Worm (Caenorhabditis elegans) whole organism, L4 larva: Measurements from ENCODE around the gene W07G1.1.

Source experiments
- D1046.2 ChIP-seq: fragments of 200-800 bp; sonication (Bioruptor generic); IDR thresholded peaks from 2 replicates; pipeline ENCODE4 v1.3.6; 2022; ENCODE audit warnings: missing genetic modification characterization, missing compliant biosample characterization
- F26F4.8 ChIP-seq: fragments of 200-800 bp; sonication (Bioruptor generic); conservative IDR thresholded peaks from 2 replicates; pipeline ENCODE4 v1.3.6; 2022; ENCODE audit warnings: missing genetic modification characterization, missing compliant biosample characterization
- F37D6.2 ChIP-seq: sonication (generic microtip); optimal IDR thresholded peaks from 2 replicates; lab custom pipeline; 2016; ENCODE audit warnings: mild to moderate bottlenecking, missing genetic modification characterization, missing compliant biosample characterization
- F49E8.2 ChIP-seq: sonication (generic microtip); optimal IDR thresholded peaks from 2 replicates; lab custom pipeline; 2016; ENCODE audit warnings: missing compliant biosample characterization, mild to moderate bottlenecking, missing genetic modification characterization, borderline replicate concordance
- Y75B8A.6 ChIP-seq: fragments of 200-800 bp; sonication (Bioruptor generic); IDR thresholded peaks from 2 replicates; pipeline ENCODE4 v1.3.6; 2022; ENCODE audit warnings: missing genetic modification reagents, missing genetic modification characterization, missing compliant biosample characterization
- ZK546.5 ChIP-seq, 2 experiments: sonication (generic microtip); optimal IDR thresholded peaks; 2 replicates each; lab custom pipeline; 2017; ENCODE audit warnings: missing biosample characterization in 2 of 2, missing genetic modification characterization in 2 of 2
- aha-1 ChIP-seq: fragments of 150-350 bp; peaks from one replicate; lab custom pipeline; 2014; ENCODE audit warnings: missing biosample characterization, missing genetic modification characterization
- aly-2 ChIP-seq: sonication (generic microtip); optimal IDR thresholded peaks from 2 replicates; lab custom pipeline; 2018; ENCODE audit warnings: missing biosample characterization, missing genetic modification characterization
- ceh-20 ChIP-seq: fragments of 200-800 bp; sonication (Bioruptor generic); IDR thresholded peaks from 2 replicates; pipeline ENCODE4 v1.3.6; 2022; ENCODE audit warnings: missing genetic modification reagents, missing genetic modification characterization, missing compliant biosample characterization
- ctbp-1 ChIP-seq: fragments of 200-800 bp; sonication (Bioruptor generic); IDR thresholded peaks from 2 replicates; pipeline ENCODE4 v1.3.6; 2022; ENCODE audit warnings: missing genetic modification reagents, missing genetic modification characterization, missing compliant biosample characterization
- daf-12 ChIP-seq: fragments of 150-350 bp; optimal IDR thresholded peaks from 2 replicates; lab custom pipeline; 2014; ENCODE audit warnings: missing biosample characterization, missing genetic modification reagents, missing genetic modification characterization
- daf-16 ChIP-seq, 3 experiments: sonication (generic microtip); optimal IDR thresholded peaks; 2 replicates each; lab custom pipeline; 2016 to 2017; ENCODE audit warnings: missing genetic modification characterization in 3 of 3, missing genetic modification reagents in 3 of 3, mild to moderate bottlenecking in 2 of 3, missing compliant biosample characterization in 2 of 3, missing biosample characterization in 1 of 3, moderate library complexity in 1 of 3
- dmd-6 ChIP-seq: fragments of 200-800 bp; sonication (Bioruptor generic); IDR thresholded peaks from 2 replicates; pipeline ENCODE4 v1.3.6; 2022; ENCODE audit warnings: missing genetic modification reagents, missing genetic modification characterization, missing compliant biosample characterization
- dmd-8 ChIP-seq: fragments of 200-800 bp; sonication (Bioruptor generic); IDR thresholded peaks from 2 replicates; pipeline ENCODE4 v1.3.6; 2022; ENCODE audit warnings: missing genetic modification characterization, missing compliant biosample characterization
- dpl-1 ChIP-seq: fragments of 150-350 bp; optimal IDR thresholded peaks from 2 replicates; lab custom pipeline; 2014; ENCODE audit warnings: missing biosample characterization, missing genetic modification reagents, missing genetic modification characterization
- duxl-1 ChIP-seq: sonication (generic microtip); optimal IDR thresholded peaks from 2 replicates; lab custom pipeline; 2016; ENCODE audit warnings: mild to moderate bottlenecking, missing genetic modification characterization, moderate library complexity, missing compliant biosample characterization; ENCODE audit not compliant: poor library complexity
- dve-1 ChIP-seq: sonication (generic microtip); optimal IDR thresholded peaks from 2 replicates; lab custom pipeline; 2017; ENCODE audit warnings: antibody characterized with exemption, mild to moderate bottlenecking, missing genetic modification characterization, missing compliant biosample characterization; ENCODE audit not compliant: insufficient read depth
- fkh-10 ChIP-seq: fragments of 150-350 bp; optimal IDR thresholded peaks from 2 replicates; lab custom pipeline; 2014; ENCODE audit warnings: missing biosample characterization, missing genetic modification reagents, missing genetic modification characterization
- hif-1 ChIP-seq, 2 experiments: sonication (generic microtip); optimal IDR thresholded peaks; 2 replicates each; lab custom pipeline; 2016 to 2017; ENCODE audit warnings: missing compliant biosample characterization in 2 of 2, missing genetic modification characterization in 2 of 2, missing genetic modification reagents in 2 of 2, missing genotype in 2 of 2, mild to moderate bottlenecking in 1 of 2
- hlh-11 ChIP-seq: fragments of 200-800 bp; sonication (Bioruptor generic); optimal IDR thresholded peaks from 2 replicates; lab custom pipeline; 2018; ENCODE audit warnings: mild to moderate bottlenecking, missing genetic modification characterization, missing compliant biosample characterization
- hlh-30 ChIP-seq: sonication (generic microtip); optimal IDR thresholded peaks from 2 replicates; lab custom pipeline; 2017; ENCODE audit warnings: antibody characterized with exemption, mild to moderate bottlenecking, missing genetic modification characterization, missing compliant biosample characterization; ENCODE audit not compliant: insufficient read depth
- lim-7 ChIP-seq: fragments of 200-800 bp; sonication (Bioruptor generic); IDR thresholded peaks from 2 replicates; pipeline ENCODE4 v1.3.6; 2022; ENCODE audit warnings: missing genetic modification characterization, missing compliant biosample characterization
- lin-13 ChIP-seq: fragments of 150-350 bp; optimal IDR thresholded peaks from 2 replicates; lab custom pipeline; 2014; ENCODE audit warnings: missing biosample characterization, missing genetic modification reagents, missing genetic modification characterization
- lin-38 ChIP-seq: fragments of 200-800 bp; sonication (Bioruptor generic); IDR thresholded peaks from 2 replicates; pipeline ENCODE4 v1.3.6; 2022; ENCODE audit warnings: missing genetic modification reagents, missing genetic modification characterization, missing compliant biosample characterization
- lir-3 ChIP-seq: sonication (generic microtip); optimal IDR thresholded peaks from 2 replicates; lab custom pipeline; 2016; ENCODE audit warnings: mild to moderate bottlenecking, missing genetic modification characterization, missing compliant biosample characterization
- lsy-2 ChIP-seq, 2 experiments: fragments of 150-350 bp in 1 of 2; sonication (generic microtip) in 1 of 2; optimal IDR thresholded peaks; 2 replicates each; lab custom pipeline; 2014 to 2017; ENCODE audit warnings: missing biosample characterization in 2 of 2, missing genetic modification characterization in 2 of 2
- mdl-1 ChIP-seq, 2 experiments: fragments of 150-350 bp in 1 of 2; sonication (generic microtip) in 1 of 2; optimal IDR thresholded peaks; 2 replicates each; lab custom pipeline; 2014 to 2017; ENCODE audit warnings: missing biosample characterization in 2 of 2, missing genetic modification characterization in 2 of 2
- mep-1 ChIP-seq: fragments of 150-350 bp; sonication (generic microtip); optimal IDR thresholded peaks from 3 replicates; lab custom pipeline; 2014; ENCODE audit warnings: missing biosample characterization, missing genetic modification characterization
- mes-2 ChIP-seq: sonication (generic microtip); optimal IDR thresholded peaks from 2 replicates; lab custom pipeline; 2016; ENCODE audit warnings: missing genotype, mild to moderate bottlenecking, missing genetic modification characterization, missing compliant biosample characterization; ENCODE audit not compliant: poor library complexity, severe bottlenecking
- mxl-2 ChIP-seq: fragments of 200-800 bp; sonication (Bioruptor generic); conservative IDR thresholded peaks from 2 replicates; pipeline ENCODE4 v1.3.6; 2022; ENCODE audit warnings: missing genetic modification reagents, missing genetic modification characterization, missing compliant biosample characterization
- nhr-11 ChIP-seq: fragments of 150-350 bp; optimal IDR thresholded peaks from 2 replicates; lab custom pipeline; 2014; ENCODE audit warnings: missing biosample characterization, missing genetic modification characterization
- nhr-237 ChIP-seq: sonication (generic microtip); optimal IDR thresholded peaks from 2 replicates; lab custom pipeline; 2017; ENCODE audit warnings: missing biosample characterization, missing genetic modification characterization
- nhr-25 ChIP-seq: sonication (generic microtip); optimal IDR thresholded peaks from 2 replicates; lab custom pipeline; 2017; ENCODE audit warnings: missing genetic modification characterization, mild to moderate bottlenecking, missing compliant biosample characterization, antibody characterized with exemption, moderate library complexity, borderline replicate concordance; ENCODE audit not compliant: insufficient read depth
- nhr-41 ChIP-seq: fragments of 200-800 bp; sonication (Bioruptor generic); IDR thresholded peaks from 2 replicates; pipeline ENCODE4 v1.3.6; 2022; ENCODE audit warnings: missing genetic modification reagents, missing genetic modification characterization, missing compliant biosample characterization
- nhr-42 ChIP-seq: fragments of 200-800 bp; sonication (Bioruptor generic); IDR thresholded peaks from 2 replicates; pipeline ENCODE4 v1.3.6; 2022; ENCODE audit warnings: missing genetic modification characterization, missing compliant biosample characterization
- pha-4 ChIP-seq, 2 experiments: fragments of 150-350 bp in 1 of 2; fragments of 200-800 bp in 1 of 2; sonication (Bioruptor generic) in 1 of 2; IDR thresholded peaks in 1 of 2; optimal IDR thresholded peaks in 1 of 2; 2 replicates each; pipeline versions ENCODE4 v1.3.6 to Lab custom; 2014 to 2022; ENCODE audit warnings: missing genetic modification characterization in 2 of 2, missing genetic modification reagents in 2 of 2, missing biosample characterization in 1 of 2, missing compliant biosample characterization in 1 of 2
- set-16 ChIP-seq: fragments of 200-800 bp; sonication (Bioruptor generic); IDR thresholded peaks from 2 replicates; pipeline ENCODE4 v1.3.6; 2022; ENCODE audit warnings: missing genetic modification reagents, missing genetic modification characterization, missing compliant biosample characterization
- skn-1 ChIP-seq: fragments of 150-350 bp; optimal IDR thresholded peaks from 2 replicates; lab custom pipeline; 2014; ENCODE audit warnings: missing biosample characterization, missing genetic modification characterization
- snpc-1.2 ChIP-seq: fragments of 200-800 bp; sonication (Bioruptor generic); IDR thresholded peaks from 2 replicates; pipeline ENCODE4 v1.3.6; 2022; ENCODE audit warnings: missing genetic modification reagents, missing genetic modification characterization, missing compliant biosample characterization
- snpc-4 ChIP-seq: fragments of 150-350 bp; optimal IDR thresholded peaks from 2 replicates; lab custom pipeline; 2014; ENCODE audit warnings: missing biosample characterization, missing genetic modification characterization
- spr-1 ChIP-seq: sonication (generic microtip); optimal IDR thresholded peaks from 2 replicates; lab custom pipeline; 2016; ENCODE audit warnings: mild to moderate bottlenecking, missing genetic modification characterization, missing compliant biosample characterization
- spr-3 ChIP-seq: fragments of 200-800 bp; sonication (Bioruptor generic); optimal IDR thresholded peaks from 2 replicates; lab custom pipeline; 2018; ENCODE audit warnings: mild to moderate bottlenecking, missing genetic modification characterization, missing compliant biosample characterization
- tra-1 ChIP-seq: fragments of 200-800 bp; sonication (Bioruptor generic); IDR thresholded peaks from 2 replicates; pipeline ENCODE4 v1.3.6; 2022; ENCODE audit warnings: missing genetic modification reagents, missing genetic modification characterization, missing compliant biosample characterization
- unc-130 ChIP-seq: sonication (generic microtip); optimal IDR thresholded peaks from 2 replicates; lab custom pipeline; 2016; ENCODE audit warnings: missing genetic modification reagents, missing genetic modification characterization, missing compliant biosample characterization
- zfp-3 ChIP-seq: fragments of 200-800 bp; sonication (Bioruptor generic); conservative IDR thresholded peaks from 2 replicates; pipeline ENCODE4 v1.3.6; 2022; ENCODE audit warnings: missing genetic modification reagents, missing genetic modification characterization, missing compliant biosample characterization
- ztf-11 ChIP-seq: fragments of 150-350 bp; optimal IDR thresholded peaks from 2 replicates; lab custom pipeline; 2014; ENCODE audit warnings: missing biosample characterization, missing genetic modification characterization

W07G1.1 gene

DNA sequence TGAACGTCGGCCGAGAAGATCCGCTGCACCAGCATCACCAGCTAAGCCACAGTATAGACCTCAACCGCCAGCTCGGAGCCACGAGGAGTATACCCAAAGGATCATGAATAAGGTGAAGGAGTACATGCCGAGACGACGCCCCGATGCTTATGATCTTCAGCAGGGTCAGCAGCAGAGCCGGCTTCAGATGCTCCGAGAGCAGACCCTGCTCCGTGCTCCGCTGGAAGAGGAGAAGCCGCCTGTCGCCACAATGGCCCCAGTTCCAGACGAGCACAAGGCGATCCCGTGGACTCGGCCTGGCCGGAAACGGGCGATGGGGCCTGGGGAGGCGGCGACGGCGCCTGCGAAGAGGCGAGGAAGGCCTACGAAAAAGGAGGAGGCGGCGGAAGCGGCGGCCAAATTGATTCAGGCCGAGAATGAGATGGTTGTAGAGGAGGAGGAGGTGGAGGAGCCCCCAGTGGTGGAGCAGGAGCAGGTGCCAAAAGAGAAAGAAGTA, 43.1 kb downstream of the W07G1.1 start:
- TF ChIP-seq snpc-1.2 (no peak), nhr-42 (GFP tag; lab: Robert Waterston, UW) (0 out of 2 replicates have a peak, but pooled peaks have one; percentile 50), aha-1 (tag; lab: Kevin White, UChicago) (no peak), lir-3 (tag; lab: Kevin White, UChicago) (no peak), lin-13 (GFP tag; lab: Kevin White, UChicago) (no peak), Y75B8A.6 (GFP tag; lab: Robert Waterston, UW) (no peak), ztf-11 (tag; lab: Kevin White, UChicago) (no peak), set-16 (GFP tag; lab: Robert Waterston, UW) (peak; percentile 98), snpc-4 (no peak), nhr-25 (tag; lab: Kevin White, UChicago) (no peak)
- TF ChIP-seq, all 104 proteins: peak for 2

DNA sequence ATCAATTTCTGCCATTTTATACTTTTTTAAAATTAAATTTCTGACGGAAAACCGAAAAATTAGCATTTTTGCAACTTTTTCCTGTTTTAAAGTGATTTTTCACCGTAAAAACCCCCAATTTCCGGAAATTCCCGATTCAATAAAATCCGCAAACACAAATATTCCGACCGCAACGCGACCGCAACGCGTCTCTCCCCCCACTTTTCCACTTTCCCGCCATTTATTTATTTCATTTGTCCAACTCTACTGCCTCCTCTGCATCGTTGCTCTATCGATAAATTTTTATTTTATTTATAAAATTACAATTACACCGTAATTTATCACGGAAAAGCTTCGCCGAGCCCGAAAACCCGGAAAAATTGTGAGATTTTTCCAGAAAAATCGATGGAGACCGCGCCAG, 51.2 kb downstream of the W07G1.1 start, which contains the start of gene mcd-1:
mcd-1 (plus strand) TSS at position 267 of the 400 bp plus-strand sequence.
- TF ChIP-seq F49E8.2 (no peak), duxl-1 (tag; lab: Kevin White, UChicago) (no peak), dmd-6 (peak; percentile 29; the same call in 1 of the 2 replicates), F26F4.8 (GFP tag; lab: Robert Waterston, UW) (no peak), mdl-1 (tag; optimal IDR thresholded peaks at IDR 0.05; lab: Kevin White, UChicago) (no peak), aly-2 (tag; lab: Kevin White, UChicago) (no peak), ceh-20 (0 out of 2 replicates have a peak, but pooled peaks have one; percentile 20), lin-13 (GFP tag; lab: Kevin White, UChicago) (peak; percentile 16), mxl-2 (GFP tag; lab: Robert Waterston, UW) (no peak), mep-1 (tag; lab: Kevin White, UChicago) (peak; percentile 56), ZK546.5 (tag; optimal IDR thresholded peaks at IDR 0.05; lab: Kevin White, UChicago) (no peak), nhr-41 (GFP tag; lab: Robert Waterston, UW) (no peak), Y75B8A.6 (GFP tag; lab: Robert Waterston, UW) (no peak), F37D6.2 (tag; lab: Kevin White, UChicago) (peak; percentile 22), lim-7 (GFP tag; lab: Robert Waterston, UW) (no peak), fkh-10 (peak; percentile 5), daf-16 (GFP tag; optimal IDR thresholded peaks at IDR 0.05; lab: Kevin White, UChicago) (no peak), daf-16 (tag; optimal IDR thresholded peaks at IDR 0.05; lab: Kevin White, UChicago) (peak; percentile 23), spr-1 (tag; lab: Kevin White, UChicago) (no peak), mes-2 (peak; percentile 71), D1046.2 (GFP tag; lab: Robert Waterston, UW) (no peak), lsy-2 (tag; optimal IDR thresholded peaks at IDR 0.05; lab: Kevin White, UChicago) (peak in 1 of 2 experiments; percentile 83), spr-3 (GFP tag; lab: Kevin White, UChicago) (no peak), tra-1 (GFP tag; lab: Robert Waterston, UW) (no peak), dpl-1 (GFP tag; lab: Kevin White, UChicago) (peak; percentile 78), pha-4 (GFP tag; IDR thresholded peaks at IDR 0.05; lab: Robert Waterston, UW) (no peak), pha-4 (tag; optimal IDR thresholded peaks at IDR 0.05; lab: Kevin White, UChicago) (peak; percentile 1), dve-1 (tag; lab: Kevin White, UChicago) (peak; percentile 62), hlh-30 (tag; lab: Kevin White, UChicago) (peak; percentile 43), lin-38 (GFP tag; lab: Robert Waterston, UW) (peak; percentile 84), lir-3 (tag; lab: Kevin White, UChicago) (no peak), nhr-237 (tag; lab: Kevin White, UChicago) (no peak), daf-12 (tag; lab: Kevin White, UChicago) (no peak), skn-1 (tag; lab: Kevin White, UChicago) (no peak), ctbp-1 (0 out of 2 replicates have a peak, but pooled peaks have one; percentile 22), hlh-11 (tag; lab: Kevin White, UChicago) (peak; percentile 19), nhr-11 (tag; lab: Kevin White, UChicago) (no peak), hif-1 (tag; optimal IDR thresholded peaks at IDR 0.05; lab: Kevin White, UChicago) (peak in 1 of 2 experiments; percentile 42), zfp-3 (GFP tag; lab: Robert Waterston, UW) (no peak), nhr-25 (tag; lab: Kevin White, UChicago) (no peak), dmd-8 (no peak), unc-130 (GFP tag; lab: Kevin White, UChicago) (peak; percentile 5)
